Worm (Caenorhabditis elegans) whole organism, L4 larva: ENCODE measurements around the gene T04B8.1.

ENCODE experiments used
- T20F7.1 ChIP-seq: fragments of 200-800 bp; sonication (Bioruptor generic); optimal IDR thresholded peaks from 2 replicates; lab custom pipeline; 2018; ENCODE audit warnings: mild to moderate bottlenecking, missing genetic modification characterization, missing compliant biosample characterization
- T26A8.4 ChIP-seq: fragments of 200-800 bp; sonication (Bioruptor generic); IDR thresholded peaks from 2 replicates; pipeline ENCODE4 v1.3.6; 2022; ENCODE audit warnings: missing genetic modification characterization, missing compliant biosample characterization
- Y5F2A.4 ChIP-seq: fragments of 200-800 bp; sonication (Bioruptor generic); optimal IDR thresholded peaks from 2 replicates; lab custom pipeline; 2018; ENCODE audit warnings: mild to moderate bottlenecking, missing genetic modification characterization, missing compliant biosample characterization
- ZK337.2 ChIP-seq: fragments of 200-800 bp; sonication (Bioruptor generic); IDR thresholded peaks from 2 replicates; pipeline ENCODE4 v1.3.6; 2022; ENCODE audit warnings: missing genetic modification reagents, missing genetic modification characterization, missing compliant biosample characterization
- attf-4 ChIP-seq: sonication (generic microtip); optimal IDR thresholded peaks from 3 replicates; lab custom pipeline; 2017; ENCODE audit warnings: missing biosample characterization, missing genetic modification characterization
- ceh-20 ChIP-seq: fragments of 200-800 bp; sonication (Bioruptor generic); IDR thresholded peaks from 2 replicates; pipeline ENCODE4 v1.3.6; 2022; ENCODE audit warnings: missing genetic modification reagents, missing genetic modification characterization, missing compliant biosample characterization
- ceh-28 ChIP-seq: fragments of 150-350 bp; optimal IDR thresholded peaks from 2 replicates; lab custom pipeline; 2014; ENCODE audit warnings: missing biosample characterization, missing genetic modification reagents, missing genetic modification characterization
- ceh-32 ChIP-seq: sonication (generic microtip); optimal IDR thresholded peaks from 2 replicates; lab custom pipeline; 2016; ENCODE audit warnings: mild to moderate bottlenecking, missing genetic modification characterization, missing compliant biosample characterization; ENCODE audit not compliant: poor library complexity
- ceh-82 ChIP-seq: sonication (generic microtip); optimal IDR thresholded peaks from 2 replicates; lab custom pipeline; 2017; ENCODE audit warnings: missing biosample characterization, missing genetic modification characterization
- ces-1 ChIP-seq: fragments of 150-350 bp; sonication (generic microtip); optimal IDR thresholded peaks from 4 replicates; lab custom pipeline; 2014; ENCODE audit warnings: missing biosample characterization, missing genetic modification reagents, missing genetic modification characterization
- daf-12 ChIP-seq: fragments of 150-350 bp; optimal IDR thresholded peaks from 2 replicates; lab custom pipeline; 2014; ENCODE audit warnings: missing biosample characterization, missing genetic modification reagents, missing genetic modification characterization
- daf-8 ChIP-seq: fragments of 200-800 bp; sonication (Bioruptor generic); IDR thresholded peaks from 2 replicates; pipeline ENCODE4 v1.3.6; 2022; ENCODE audit warnings: missing genetic modification characterization, missing compliant biosample characterization
- dmd-6 ChIP-seq: fragments of 200-800 bp; sonication (Bioruptor generic); IDR thresholded peaks from 2 replicates; pipeline ENCODE4 v1.3.6; 2022; ENCODE audit warnings: missing genetic modification reagents, missing genetic modification characterization, missing compliant biosample characterization
- dmd-8 ChIP-seq: fragments of 200-800 bp; sonication (Bioruptor generic); IDR thresholded peaks from 2 replicates; pipeline ENCODE4 v1.3.6; 2022; ENCODE audit warnings: missing genetic modification characterization, missing compliant biosample characterization
- dmd-9 ChIP-seq: fragments of 200-800 bp; sonication (Bioruptor generic); IDR thresholded peaks from 2 replicates; pipeline ENCODE4 v1.3.6; 2022; ENCODE audit warnings: missing genetic modification reagents, missing genetic modification characterization, missing compliant biosample characterization
- dpl-1 ChIP-seq: fragments of 150-350 bp; optimal IDR thresholded peaks from 2 replicates; lab custom pipeline; 2014; ENCODE audit warnings: missing biosample characterization, missing genetic modification reagents, missing genetic modification characterization
- egl-43 ChIP-seq: fragments of 200-800 bp; sonication (Bioruptor generic); IDR thresholded peaks from 2 replicates; pipeline ENCODE4 v1.3.6; 2022; ENCODE audit warnings: missing genetic modification reagents, missing genetic modification characterization, missing compliant biosample characterization
- gei-8 ChIP-seq: fragments of 200-800 bp; sonication (Bioruptor generic); optimal IDR thresholded peaks from 2 replicates; lab custom pipeline; 2018; ENCODE audit warnings: mild to moderate bottlenecking, missing genetic modification characterization, missing compliant biosample characterization
- hif-1 ChIP-seq, 2 experiments: sonication (generic microtip); optimal IDR thresholded peaks; 2 replicates each; lab custom pipeline; 2016 to 2017; ENCODE audit warnings: missing compliant biosample characterization in 2 of 2, missing genetic modification characterization in 2 of 2, missing genetic modification reagents in 2 of 2, missing genotype in 2 of 2, mild to moderate bottlenecking in 1 of 2
- hlh-30 ChIP-seq: sonication (generic microtip); optimal IDR thresholded peaks from 2 replicates; lab custom pipeline; 2017; ENCODE audit warnings: antibody characterized with exemption, mild to moderate bottlenecking, missing genetic modification characterization, missing compliant biosample characterization; ENCODE audit not compliant: insufficient read depth
- jun-1 ChIP-seq: fragments of 150-350 bp; optimal IDR thresholded peaks from 2 replicates; lab custom pipeline; 2014; ENCODE audit warnings: missing biosample characterization, missing genetic modification reagents, missing genetic modification characterization
- lin-1 ChIP-seq: fragments of 200-800 bp; sonication (Bioruptor generic); IDR thresholded peaks from 2 replicates; pipeline ENCODE4 v1.3.6; 2022; ENCODE audit warnings: missing genetic modification reagents, missing genetic modification characterization, missing compliant biosample characterization
- lir-3 ChIP-seq: sonication (generic microtip); optimal IDR thresholded peaks from 2 replicates; lab custom pipeline; 2016; ENCODE audit warnings: mild to moderate bottlenecking, missing genetic modification characterization, missing compliant biosample characterization
- madf-9 ChIP-seq: fragments of 200-800 bp; sonication (Bioruptor generic); conservative IDR thresholded peaks from 2 replicates; pipeline ENCODE4 v1.3.6; 2022; ENCODE audit warnings: missing genetic modification reagents, missing genetic modification characterization, missing compliant biosample characterization
- mdt-29 ChIP-seq: fragments of 200-800 bp; sonication (Bioruptor generic); IDR thresholded peaks from 2 replicates; pipeline ENCODE4 v1.3.6; 2022; ENCODE audit warnings: missing genetic modification reagents, missing genetic modification characterization, missing compliant biosample characterization
- nhr-10 ChIP-seq: fragments of 150-350 bp; optimal IDR thresholded peaks from 2 replicates; lab custom pipeline; 2014; ENCODE audit warnings: missing biosample characterization, missing genetic modification characterization
- nhr-25 ChIP-seq: sonication (generic microtip); optimal IDR thresholded peaks from 2 replicates; lab custom pipeline; 2017; ENCODE audit warnings: missing genetic modification characterization, mild to moderate bottlenecking, missing compliant biosample characterization, antibody characterized with exemption, moderate library complexity, borderline replicate concordance; ENCODE audit not compliant: insufficient read depth
- nhr-41 ChIP-seq: fragments of 200-800 bp; sonication (Bioruptor generic); IDR thresholded peaks from 2 replicates; pipeline ENCODE4 v1.3.6; 2022; ENCODE audit warnings: missing genetic modification reagents, missing genetic modification characterization, missing compliant biosample characterization
- nhr-6 ChIP-seq: fragments of 150-350 bp; optimal IDR thresholded peaks from 2 replicates; lab custom pipeline; 2014; ENCODE audit warnings: missing biosample characterization, missing genetic modification characterization
- nhr-76 ChIP-seq: fragments of 150-350 bp; optimal IDR thresholded peaks from 2 replicates; lab custom pipeline; 2014; ENCODE audit warnings: missing biosample characterization, missing genetic modification characterization
- spr-1 ChIP-seq: sonication (generic microtip); optimal IDR thresholded peaks from 2 replicates; lab custom pipeline; 2016; ENCODE audit warnings: mild to moderate bottlenecking, missing genetic modification characterization, missing compliant biosample characterization
- spr-3 ChIP-seq: fragments of 200-800 bp; sonication (Bioruptor generic); optimal IDR thresholded peaks from 2 replicates; lab custom pipeline; 2018; ENCODE audit warnings: mild to moderate bottlenecking, missing genetic modification characterization, missing compliant biosample characterization
- tag-97 ChIP-seq: fragments of 200-800 bp; sonication (Bioruptor generic); IDR thresholded peaks from 2 replicates; pipeline ENCODE4 v1.3.6; 2022; ENCODE audit warnings: missing genetic modification characterization, missing compliant biosample characterization
- tra-1 ChIP-seq: fragments of 200-800 bp; sonication (Bioruptor generic); IDR thresholded peaks from 2 replicates; pipeline ENCODE4 v1.3.6; 2022; ENCODE audit warnings: missing genetic modification reagents, missing genetic modification characterization, missing compliant biosample characterization
- unc-62 ChIP-seq, 3 experiments: fragments of 150-350 bp in 1 of 3; sonication (generic microtip); optimal IDR thresholded peaks in 2 of 3; peaks in 1 of 3; 1 replicate in 1 of 3; 2 replicates in 2 of 3; lab custom pipeline; 2014 to 2017; ENCODE audit warnings: missing biosample characterization in 3 of 3, missing genetic modification characterization in 3 of 3, missing genetic modification reagents in 3 of 3, missing genotype in 1 of 3
- vab-7 ChIP-seq: fragments of 200-800 bp; sonication (Bioruptor generic); IDR thresholded peaks from 2 replicates; pipeline ENCODE4 v1.3.6; 2022; ENCODE audit warnings: missing genetic modification reagents, missing genetic modification characterization, missing compliant biosample characterization
- zag-1 ChIP-seq: fragments of 150-350 bp; optimal IDR thresholded peaks from 2 replicates; lab custom pipeline; 2014; ENCODE audit warnings: missing biosample characterization, missing genetic modification characterization
- ztf-7 ChIP-seq: fragments of 150-350 bp; optimal IDR thresholded peaks from 2 replicates; lab custom pipeline; 2014; ENCODE audit warnings: missing biosample characterization, missing genetic modification characterization

T04B8.1 gene

ce11 chrII:671025-671424, 36.9 kb downstream of the T04B8.1 start, which contains the start of gene sri-46:
TSS of gene sri-46 (minus strand) at chrII:671125.
- no peak for TF ChIP-seq jun-1 (tag; lab: Kevin White, UChicago)
- no peak for TF ChIP-seq Y5F2A.4 (GFP tag; lab: Kevin White, UChicago)
- no peak for TF ChIP-seq nhr-41
- no peak for TF ChIP-seq nhr-76 (tag; lab: Kevin White, UChicago)
- TF ChIP-seq, all 104 proteins: peak for 0

ce11 chrII:674116-674515, 40.0 kb downstream of the T04B8.1 start, which contains the start of gene Y39F10C.3:
TSS of gene Y39F10C.3 (plus strand) at chrII:674416.
- TF ChIP-seq spr-1 (tag; lab: Kevin White, UChicago) (no peak), unc-62 (GFP tag; optimal IDR thresholded peaks at IDR 0.05 in 1 of 2; lab: Kevin White, UChicago) (peak in 1 of 2 experiments; percentile 66), unc-62 (tag; optimal IDR thresholded peaks at IDR 0.05; lab: Kevin White, UChicago) (no peak), hlh-30 (tag; lab: Kevin White, UChicago) (no peak), lin-1 (GFP tag; lab: Robert Waterston, UW) (no peak), nhr-6 (tag; lab: Kevin White, UChicago) (no peak)
- TF ChIP-seq, all 104 proteins: peak for 1

ce11 chrII:675303-675702, 41.2 kb downstream of the T04B8.1 start, which contains the start of gene Y39F10C.1:
TSS of gene Y39F10C.1 (plus strand) at chrII:675603.
- TF ChIP-seq vab-7 (no peak), daf-8 (GFP tag; lab: Robert Waterston, UW) (no peak), spr-1 (tag; lab: Kevin White, UChicago) (no peak), ceh-28 (tag; lab: Kevin White, UChicago) (no peak), daf-12 (tag; lab: Kevin White, UChicago) (no peak), ceh-20 (GFP tag; lab: Robert Waterston, UW) (no peak), nhr-41 (no peak), ceh-82 (tag; lab: Kevin White, UChicago) (no peak), tag-97 (GFP tag; lab: Robert Waterston, UW) (no peak), madf-9 (GFP tag; lab: Robert Waterston, UW) (no peak), ceh-32 (no peak)

- TF ChIP-seq unc-62 (GFP tag; optimal IDR thresholded peaks at IDR 0.05 in 1 of 2; lab: Kevin White, UChicago) (peak in 1 of 2 experiments; percentile 93), unc-62 (tag; optimal IDR thresholded peaks at IDR 0.05; lab: Kevin White, UChicago) (no peak), mdt-29 (GFP tag; lab: Robert Waterston, UW) (no peak), dmd-8 (GFP tag; lab: Robert Waterston, UW) (no peak), lir-3 (tag; lab: Kevin White, UChicago) (no peak), ceh-32 (no peak), dpl-1 (GFP tag; lab: Kevin White, UChicago) (no peak), ztf-7 (tag; lab: Kevin White, UChicago) (no peak), daf-8 (GFP tag; lab: Robert Waterston, UW) (no peak), tag-97 (GFP tag; lab: Robert Waterston, UW) (no peak)
- TF ChIP-seq, all 104 proteins: peak for 1
These were observed 41.7 kb downstream of the T04B8.1 start for ce11 chrII:675822-676221.

- TF ChIP-seq attf-4 (tag; lab: Kevin White, UChicago) (no peak), nhr-6 (tag; lab: Kevin White, UChicago) (no peak), dmd-6 (GFP tag; lab: Robert Waterston, UW) (no peak), ceh-20 (GFP tag; lab: Robert Waterston, UW) (no peak), dmd-9 (GFP tag; lab: Robert Waterston, UW) (no peak), nhr-25 (no peak), ZK337.2 (no peak), spr-3 (no peak), tra-1 (GFP tag; lab: Robert Waterston, UW) (no peak), lir-3 (tag; lab: Kevin White, UChicago) (no peak), ces-1 (GFP tag; lab: Kevin White, UChicago) (no peak), T20F7.1 (GFP tag; lab: Kevin White, UChicago) (no peak), nhr-10 (tag; lab: Kevin White, UChicago) (no peak), hif-1 (tag; optimal IDR thresholded peaks at IDR 0.05; lab: Kevin White, UChicago) (no peak), egl-43 (GFP tag; lab: Robert Waterston, UW) (no peak), T26A8.4 (no peak), hlh-30 (tag; lab: Kevin White, UChicago) (no peak), gei-8 (GFP tag; lab: Kevin White, UChicago) (no peak), zag-1 (no peak)
- TF ChIP-seq, all 104 proteins: peak for 0
These were observed 44.5 kb downstream of the T04B8.1 start, which contains the start of gene T02H6.9 for ce11 chrII:678581-678980. TSS of gene T02H6.9 (plus strand) at chrII:678881.
